Fruit fly (Drosophila melanogaster) whole organism, prepupa: ENCODE results near the gene CG44085.

Experiments used
- Blimp-1 ChIP-seq: fragments of 200-800 bp; sonication (Bioruptor generic); optimal IDR thresholded peaks from 3 replicates; lab custom pipeline; 2017; ENCODE audit warnings: missing biosample characterization, missing genetic modification characterization, mild to moderate bottlenecking, moderate library complexity, missing genetic modification reagents
- CG10631 ChIP-seq: fragments of 200-800 bp; sonication (Bioruptor generic); optimal IDR thresholded peaks from 2 replicates; lab custom pipeline; 2016; ENCODE audit warnings: missing biosample characterization, missing genetic modification characterization
- CG10669 ChIP-seq: fragments of 200-800 bp; sonication (Bioruptor generic); optimal IDR thresholded peaks from 3 replicates; lab custom pipeline; 2018; ENCODE audit warnings: missing biosample characterization, mild to moderate bottlenecking, missing genetic modification characterization, moderate library complexity
- CG15336 ChIP-seq: fragments of 200-800 bp; sonication (Bioruptor generic); IDR thresholded peaks from 2 replicates; pipeline ENCODE4 v1.3.6; 2022; ENCODE audit warnings: missing biosample characterization, missing genetic modification characterization
- CG1621 ChIP-seq: fragments of 200-800 bp; sonication (Bioruptor generic); optimal IDR thresholded peaks from 3 replicates; lab custom pipeline; 2018; ENCODE audit warnings: missing biosample characterization, mild to moderate bottlenecking, missing genetic modification characterization
- CG16779 ChIP-seq: fragments of 200-800 bp; sonication (Bioruptor generic); optimal IDR thresholded peaks from 3 replicates; lab custom pipeline; 2017; ENCODE audit warnings: missing biosample characterization, mild to moderate bottlenecking, missing genetic modification characterization
- CG3032 ChIP-seq: fragments of 200-800 bp; optimal IDR thresholded peaks from 2 replicates; lab custom pipeline; 2019; ENCODE audit warnings: missing biosample characterization, mild to moderate bottlenecking, missing genetic modification characterization, moderate library complexity
- CG31627 ChIP-seq: fragments of 200-800 bp; sonication (Bioruptor generic); optimal IDR thresholded peaks from 3 replicates; lab custom pipeline; 2016; ENCODE audit warnings: missing biosample characterization, missing genetic modification characterization
- CG32006 ChIP-seq: fragments of 200-800 bp; sonication (Bioruptor generic); optimal IDR thresholded peaks from 3 replicates; lab custom pipeline; 2017; ENCODE audit warnings: missing biosample characterization, mild to moderate bottlenecking, missing genetic modification characterization
- CG34406 ChIP-seq: fragments of 200-800 bp; sonication (Bioruptor generic); optimal IDR thresholded peaks from 3 replicates; lab custom pipeline; 2016; ENCODE audit warnings: missing biosample characterization, missing genetic modification characterization
- CG4318 ChIP-seq: fragments of 200-800 bp; sonication (Bioruptor generic); optimal IDR thresholded peaks from 3 replicates; lab custom pipeline; 2017; ENCODE audit warnings: missing biosample characterization, mild to moderate bottlenecking, missing genetic modification characterization
- CG6163 ChIP-seq: fragments of 200-800 bp; sonication (Bioruptor generic); IDR thresholded peaks from 3 replicates; pipeline ENCODE4 v1.3.6; 2022; ENCODE audit warnings: missing biosample characterization, missing genetic modification characterization
- CG6792 ChIP-seq: fragments of 200-800 bp; sonication (Bioruptor generic); optimal IDR thresholded peaks from 3 replicates; lab custom pipeline; 2016; ENCODE audit warnings: missing biosample characterization, missing genetic modification characterization
- CG6808 ChIP-seq: fragments of 200-800 bp; sonication (Bioruptor generic); optimal IDR thresholded peaks from 3 replicates; lab custom pipeline; 2017; ENCODE audit warnings: missing biosample characterization, missing genetic modification characterization, mild to moderate bottlenecking, moderate library complexity, missing genetic modification reagents
- CG6854 ChIP-seq: fragments of 200-800 bp; sonication (Bioruptor generic); optimal IDR thresholded peaks from 2 replicates; lab custom pipeline; 2017; ENCODE audit warnings: missing biosample characterization, mild to moderate bottlenecking, missing genetic modification characterization
- CG7368 ChIP-seq: fragments of 200-800 bp; sonication (Bioruptor generic); optimal IDR thresholded peaks from 3 replicates; lab custom pipeline; 2016; ENCODE audit warnings: missing biosample characterization, missing genetic modification characterization
- CG8119 ChIP-seq: fragments of 200-800 bp; sonication (Bioruptor generic); IDR thresholded peaks from 3 replicates; pipeline ENCODE4 v1.3.6; 2022; ENCODE audit warnings: missing biosample characterization, missing genetic modification characterization
- CG8632 ChIP-seq: fragments of 200-800 bp; sonication (Bioruptor generic); optimal IDR thresholded peaks from 3 replicates; lab custom pipeline; 2016; ENCODE audit warnings: missing biosample characterization, missing genetic modification characterization
- CG9139 ChIP-seq: fragments of 200-800 bp; sonication (Bioruptor generic); optimal IDR thresholded peaks from 3 replicates; lab custom pipeline; 2017; ENCODE audit warnings: missing biosample characterization, mild to moderate bottlenecking, missing genetic modification characterization
- Eip78C ChIP-seq: fragments of 200-800 bp; sonication (Bioruptor generic); peaks from one replicate; lab custom pipeline; 2016; ENCODE audit warnings: missing biosample characterization, missing genetic modification characterization
- Eip93F ChIP-seq: fragments of 200-800 bp; sonication (Bioruptor generic); optimal IDR thresholded peaks from 2 replicates; lab custom pipeline; 2016; ENCODE audit warnings: missing biosample characterization, mild to moderate bottlenecking, missing genetic modification characterization
- Ets21C ChIP-seq: fragments of 200-800 bp; sonication (Bioruptor generic); optimal IDR thresholded peaks from 3 replicates; lab custom pipeline; 2016; ENCODE audit warnings: missing biosample characterization, missing genetic modification characterization
- Ets96B ChIP-seq: fragments of 200-800 bp; optimal IDR thresholded peaks from 2 replicates; lab custom pipeline; 2019; ENCODE audit warnings: missing biosample characterization, mild to moderate bottlenecking, missing genetic modification characterization, moderate library complexity
- Hr4 ChIP-seq: fragments of 200-800 bp; sonication (Bioruptor generic); optimal IDR thresholded peaks from 3 replicates; lab custom pipeline; 2016; ENCODE audit warnings: missing biosample characterization, missing genetic modification characterization
- Lpt ChIP-seq: fragments of 200-800 bp; sonication (Bioruptor generic); optimal IDR thresholded peaks from 3 replicates; lab custom pipeline; 2016; ENCODE audit warnings: missing biosample characterization, missing genetic modification characterization
- Met ChIP-seq: fragments of 200-800 bp; sonication (Bioruptor generic); optimal IDR thresholded peaks from 3 replicates; lab custom pipeline; 2016; ENCODE audit warnings: missing biosample characterization, missing genetic modification characterization
- OdsH ChIP-seq: fragments of 200-800 bp; sonication (Bioruptor generic); optimal IDR thresholded peaks from 3 replicates; lab custom pipeline; 2016; ENCODE audit warnings: missing biosample characterization, missing genetic modification characterization
- Smox ChIP-seq: fragments of 200-800 bp; sonication (Bioruptor generic); optimal IDR thresholded peaks from 3 replicates; lab custom pipeline; 2016; ENCODE audit warnings: missing biosample characterization, missing genetic modification characterization
- Sox102F ChIP-seq: fragments of 200-800 bp; sonication (Bioruptor generic); optimal IDR thresholded peaks from 2 replicates; lab custom pipeline; 2016; ENCODE audit warnings: missing biosample characterization, mild to moderate bottlenecking, missing genetic modification characterization
- Sox15 ChIP-seq: fragments of 200-800 bp; sonication (Bioruptor generic); optimal IDR thresholded peaks from 3 replicates; lab custom pipeline; 2016; ENCODE audit warnings: missing biosample characterization, missing genetic modification characterization
- achi ChIP-seq: fragments of 200-800 bp; sonication (Bioruptor generic); optimal IDR thresholded peaks from 3 replicates; lab custom pipeline; 2016; ENCODE audit warnings: missing biosample characterization, missing genetic modification characterization
- acj6 ChIP-seq: fragments of 200-800 bp; sonication (Bioruptor generic); optimal IDR thresholded peaks from 3 replicates; lab custom pipeline; 2016; ENCODE audit warnings: missing biosample characterization, missing genetic modification characterization
- cyc ChIP-seq: fragments of 200-800 bp; sonication (Bioruptor generic); optimal IDR thresholded peaks from 3 replicates; lab custom pipeline; 2016; ENCODE audit warnings: missing biosample characterization, missing genetic modification characterization
- dsx ChIP-seq: fragments of 200-800 bp; optimal IDR thresholded peaks from 3 replicates; lab custom pipeline; 2019; ENCODE audit warnings: missing biosample characterization, mild to moderate bottlenecking, missing genetic modification characterization, moderate library complexity; ENCODE audit not compliant: poor library complexity, severe bottlenecking
- eg ChIP-seq: fragments of 200-800 bp; sonication (Bioruptor generic); IDR thresholded peaks from 3 replicates; pipeline ENCODE4 v1.3.6; 2022; ENCODE audit warnings: missing biosample characterization, missing genetic modification characterization
- fd59A ChIP-seq: fragments of 200-800 bp; sonication (Bioruptor generic); optimal IDR thresholded peaks from 2 replicates; lab custom pipeline; 2017; ENCODE audit warnings: missing biosample characterization, mild to moderate bottlenecking, missing genetic modification characterization, missing genetic modification reagents
- fd85E ChIP-seq: fragments of 200-800 bp; sonication (Bioruptor generic); optimal IDR thresholded peaks from 3 replicates; lab custom pipeline; 2016; ENCODE audit warnings: missing biosample characterization, missing genetic modification characterization
- fkh ChIP-seq: fragments of 200-800 bp; sonication (Bioruptor generic); optimal IDR thresholded peaks from 3 replicates; lab custom pipeline; 2017; ENCODE audit warnings: missing biosample characterization, mild to moderate bottlenecking, missing genetic modification characterization, moderate library complexity
- lz ChIP-seq: fragments of 200-800 bp; sonication (Bioruptor generic); optimal IDR thresholded peaks from 3 replicates; lab custom pipeline; 2016; ENCODE audit warnings: missing biosample characterization, missing genetic modification characterization
- net ChIP-seq: fragments of 200-800 bp; sonication (Bioruptor generic); optimal IDR thresholded peaks from 3 replicates; lab custom pipeline; 2016; ENCODE audit warnings: missing biosample characterization, missing genetic modification characterization
- salr ChIP-seq, 2 experiments: fragments of 200-800 bp; sonication (Bioruptor generic); optimal IDR thresholded peaks; 3 replicates each; lab custom pipeline; 2016 to 2018; ENCODE audit warnings: missing biosample characterization in 2 of 2, missing genetic modification characterization in 2 of 2, mild to moderate bottlenecking in 1 of 2
- spab ChIP-seq: fragments of 200-800 bp; sonication (Bioruptor generic); optimal IDR thresholded peaks from 2 replicates; lab custom pipeline; 2017; ENCODE audit warnings: missing biosample characterization, mild to moderate bottlenecking, missing genetic modification characterization, missing genetic modification reagents
- ss ChIP-seq, 2 experiments: fragments of 200-800 bp; sonication (Bioruptor generic); optimal IDR thresholded peaks; 2 replicates in 1 of 2; 3 replicates in 1 of 2; lab custom pipeline; 2017 to 2018; ENCODE audit warnings: mild to moderate bottlenecking in 2 of 2, missing biosample characterization in 2 of 2, missing genetic modification characterization in 2 of 2, moderate library complexity in 1 of 2
- svp ChIP-seq: fragments of 200-800 bp; sonication (Bioruptor generic); peaks from one replicate; lab custom pipeline; 2016; ENCODE audit warnings: missing biosample characterization, missing genetic modification characterization
- topi ChIP-seq: fragments of 200-800 bp; sonication (Bioruptor generic); optimal IDR thresholded peaks from 3 replicates; lab custom pipeline; 2016; ENCODE audit warnings: missing biosample characterization, missing genetic modification characterization
- vri ChIP-seq: fragments of 200-800 bp; sonication (Bioruptor generic); optimal IDR thresholded peaks from 3 replicates; lab custom pipeline; 2016; ENCODE audit warnings: missing biosample characterization, mild to moderate bottlenecking, missing genetic modification characterization

The CG44085 gene

dm6 chr2L:13290276-13291065 is 29.7 kb downstream of the CG44085 start:
- TF ChIP-seq CG16779 (tag; lab: Kevin White, UChicago) (no peak), fd85E (no peak), vri (peak; percentile 54), CG6792 (GFP tag; lab: Kevin White, UChicago) (peak; percentile 37), CG15336 (peak; percentile 11), CG4318 (GFP tag; lab: Kevin White, UChicago) (no peak), CG6808 (GFP tag; lab: Kevin White, UChicago) (peak; percentile 7), CG10631 (no peak), achi (peak; percentile 35), Smox (peak; percentile 30), acj6 (GFP tag; lab: Kevin White, UChicago) (no peak), CG7368 (GFP tag; lab: Kevin White, UChicago) (peak; percentile 19), fd59A (GFP tag; lab: Kevin White, UChicago) (no peak), Ets21C (GFP tag; lab: Kevin White, UChicago) (no peak), CG32006 (peak; percentile 20), salr (GFP tag; optimal IDR thresholded peaks at IDR 0.05; lab: Kevin White, UChicago) (no peak), cyc (no peak), svp (GFP tag; lab: Kevin White, UChicago) (no peak), dsx (GFP tag; lab: Kevin White, UChicago) (no peak), CG6854 (peak; percentile 61), CG8632 (peak; percentile 58), Eip93F (GFP tag; lab: Kevin White, UChicago) (no peak), Sox102F (GFP tag; lab: Kevin White, UChicago) (peak; percentile 38), lz (GFP tag; lab: Kevin White, UChicago) (no peak), eg (GFP tag; lab: Robert Waterston, UW) (peak; percentile 62; the same call in 2 of the 3 replicates), Blimp-1 (GFP tag; lab: Kevin White, UChicago) (peak; percentile 84), CG9139 (peak; percentile 55), CG31627 (no peak), Ets96B (tag; lab: Kevin White, UChicago) (no peak), CG34406 (peak; percentile 55), Met (GFP tag; lab: Kevin White, UChicago) (peak; percentile 38), CG10669 (peak; percentile 27), spab (GFP tag; lab: Kevin White, UChicago) (peak; percentile 34), ss (GFP tag; optimal IDR thresholded peaks at IDR 0.05; lab: Kevin White, UChicago) (peak in 1 of 2 experiments; percentile 75), topi (GFP tag; lab: Kevin White, UChicago) (no peak), CG6163 (GFP tag; lab: Robert Waterston, UW) (peak; percentile 67; the same call in 2 of the 3 replicates), fkh (GFP tag; lab: Kevin White, UChicago) (peak; percentile 97), net (GFP tag; lab: Kevin White, UChicago) (peak; percentile 56), CG3032 (tag; lab: Kevin White, UChicago) (no peak), OdsH (GFP tag; lab: Kevin White, UChicago) (peak; percentile 8), Hr4 (GFP tag; lab: Kevin White, UChicago) (no peak), CG8119 (no peak), Sox15 (GFP tag; lab: Kevin White, UChicago) (no peak), Lpt (GFP tag; lab: Kevin White, UChicago) (peak; percentile 22), CG1621 (tag; lab: Kevin White, UChicago) (no peak), Eip78C (GFP tag; lab: Kevin White, UChicago) (peak; percentile 51)
